Worm (Caenorhabditis elegans) whole organism, mixed stage, embryonic: ENCODE measurements around the gene let-268.

Experiments
- blmp-1 ChIP-seq: fragments of 150-350 bp; optimal IDR thresholded peaks from 2 replicates; lab custom pipeline; 2014; ENCODE audit warnings: missing biosample characterization, missing genetic modification characterization
- ceh-43 ChIP-seq: fragments of 200-800 bp; sonication (Bioruptor generic); optimal IDR thresholded peaks from 2 replicates; lab custom pipeline; 2018; ENCODE audit warnings: mild to moderate bottlenecking, missing genetic modification characterization, moderate library complexity, missing compliant biosample characterization
- elt-1 ChIP-seq: sonication (generic microtip); optimal IDR thresholded peaks from 2 replicates; lab custom pipeline; 2017; ENCODE audit warnings: missing genetic modification characterization, mild to moderate bottlenecking, missing compliant biosample characterization, antibody characterized with exemption, moderate library complexity, borderline replicate concordance; ENCODE audit not compliant: insufficient read depth
- lin-32 ChIP-seq: fragments of 200-800 bp; sonication (Bioruptor generic); optimal IDR thresholded peaks from 2 replicates; lab custom pipeline; 2018; ENCODE audit warnings: mild to moderate bottlenecking, missing genetic modification characterization, missing compliant biosample characterization
- mep-1 ChIP-seq: fragments of 150-350 bp; optimal IDR thresholded peaks from 2 replicates; lab custom pipeline; 2017; ENCODE audit warnings: missing biosample characterization, missing genetic modification reagents, missing genetic modification characterization, inconsistent platforms
- mls-2 ChIP-seq: sonication (generic microtip); optimal IDR thresholded peaks from 2 replicates; lab custom pipeline; 2016; ENCODE audit warnings: mild to moderate bottlenecking, missing genetic modification characterization, moderate library complexity, missing compliant biosample characterization
- nhr-237 ChIP-seq: fragments of 150-350 bp; optimal IDR thresholded peaks from 2 replicates; lab custom pipeline; 2014; ENCODE audit warnings: missing biosample characterization, missing genetic modification characterization
- nhr-76 ChIP-seq: sonication (generic microtip); optimal IDR thresholded peaks from 2 replicates; lab custom pipeline; 2017; ENCODE audit warnings: missing biosample characterization, missing genetic modification characterization
- snpc-4 ChIP-seq: fragments of 150-350 bp; optimal IDR thresholded peaks from 2 replicates; lab custom pipeline; 2014; ENCODE audit warnings: missing biosample characterization, missing genetic modification characterization
- sptf-1 ChIP-seq: sonication (generic microtip); optimal IDR thresholded peaks from 2 replicates; lab custom pipeline; 2017; ENCODE audit warnings: mild to moderate bottlenecking, missing genetic modification characterization, moderate library complexity, missing compliant biosample characterization
- unc-39 ChIP-seq: fragments of 150-350 bp; optimal IDR thresholded peaks from 2 replicates; lab custom pipeline; 2014; ENCODE audit warnings: missing biosample characterization, missing genetic modification characterization
- ztf-11 ChIP-seq: fragments of 150-350 bp; optimal IDR thresholded peaks from 2 replicates; lab custom pipeline; 2014; ENCODE audit warnings: missing biosample characterization, missing genetic modification characterization

- TF ChIP-seq elt-1 (tag; lab: Kevin White, UChicago) = no peak
- TF ChIP-seq nhr-237 = no peak
- no peak for TF ChIP-seq unc-39
- no peak for TF ChIP-seq nhr-76 (tag; lab: Kevin White, UChicago)
- TF ChIP-seq lin-32 (GFP tag; lab: Kevin White, UChicago) = no peak
- TF ChIP-seq sptf-1 = no peak
- TF ChIP-seq blmp-1 (tag; lab: Kevin White, UChicago) = no peak
- TF ChIP-seq ceh-43 = no peak
- no peak for TF ChIP-seq mls-2 (tag; lab: Kevin White, UChicago)
- TF ChIP-seq ztf-11 (tag; lab: Kevin White, UChicago) = no peak
- TF ChIP-seq snpc-4 = no peak
- TF ChIP-seq mep-1 (tag; lab: Kevin White, UChicago) = no peak
Measured at ce11 chrII:9994679-9995078, 45.1 kb downstream of the let-268 start.
